Fruit fly (Drosophila melanogaster): Measurements from ENCODE around the gene Flo2.

Gene Flo2

DNA sequence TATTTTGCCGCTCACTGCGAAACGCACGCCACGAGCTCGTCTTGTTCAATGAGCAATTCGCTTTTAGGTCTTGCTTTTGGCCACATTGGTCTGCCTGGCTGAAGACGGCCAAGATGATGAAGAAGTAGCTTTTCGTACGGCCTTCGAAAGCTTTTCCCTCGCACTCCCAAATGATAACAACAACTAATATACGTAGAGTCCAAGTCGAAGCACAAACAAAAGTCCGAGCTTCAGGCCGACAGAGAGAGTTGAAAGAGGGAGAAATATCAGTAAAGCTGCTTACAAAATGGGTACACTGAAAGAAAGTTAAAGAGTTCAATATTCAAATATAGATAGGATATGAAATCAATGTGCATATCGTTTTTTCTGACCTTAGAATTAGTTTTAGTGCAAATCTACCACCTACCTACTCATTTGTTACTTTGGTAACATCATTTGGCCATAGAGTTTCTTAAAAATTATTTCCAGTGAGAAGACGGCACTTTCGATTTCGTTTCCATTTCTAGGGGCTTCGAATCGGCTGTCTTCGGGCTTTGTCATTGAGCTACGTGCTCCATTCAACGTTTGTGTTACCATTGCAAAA is 43.5 kb downstream of the Flo2 start, which contains the start of the genes CG45064 and CG45065 (continued):
- TF ChIP-seq Side (GFP tag; optimal IDR thresholded peaks at IDR 0.05) (peak; percentile 84), CG6254 (GFP tag; optimal IDR thresholded peaks at IDR 0.05) (peak; percentile 80), CG13287 (GFP tag; IDR thresholded peaks at IDR 0.05; ENCODE audit: partially characterized antibody) (no peak), CG7786 (GFP tag; optimal IDR thresholded peaks at IDR 0.05) (peak; percentile 67), CG13775 (GFP tag; optimal IDR thresholded peaks at IDR 0.05) (peak; percentile 57), pita (GFP tag; optimal IDR thresholded peaks at IDR 0.05) (no peak), CG14860 (GFP tag; IDR thresholded peaks at IDR 0.05; ENCODE audit: partially characterized antibody) (no peak), Gsc (GFP tag; IDR thresholded peaks at IDR 0.05) (peak; percentile 59; the same call in 1 of the 2 replicates), CG9727 (GFP tag; optimal IDR thresholded peaks at IDR 0.05) (peak; percentile 64), Drgx (GFP tag; IDR thresholded peaks at IDR 0.05) (peak; percentile 88), NC2α (GFP tag; optimal IDR thresholded peaks at IDR 0.05) (peak; percentile 41), CG1529 (GFP tag; optimal IDR thresholded peaks at IDR 0.05) (peak; percentile 84), wor (GFP tag; IDR thresholded peaks at IDR 0.05) (peak; percentile 86), Usf (GFP tag; optimal IDR thresholded peaks at IDR 0.05) (peak; percentile 60), pum (GFP tag; optimal IDR thresholded peaks at IDR 0.05) (peak; percentile 86), Deaf1 (tag; optimal IDR thresholded peaks at IDR 0.05) (peak; percentile 75), Mes4 (GFP tag; optimal IDR thresholded peaks at IDR 0.05) (peak; percentile 79), maf-S (GFP tag; optimal IDR thresholded peaks at IDR 0.05) (peak; percentile 68), gfzf (GFP tag; optimal IDR thresholded peaks at IDR 0.05) (no peak), CG7556 (GFP tag; optimal IDR thresholded peaks at IDR 0.05) (peak; percentile 84), bsh (GFP tag; optimal IDR thresholded peaks at IDR 0.05) (peak in 1 of 2 experiments; percentile 94), eyg (GFP tag; optimal IDR thresholded peaks at IDR 0.05) (peak; percentile 52), repo (GFP tag; optimal IDR thresholded peaks at IDR 0.05) (peak; percentile 62), esg (GFP tag; conservative IDR thresholded peaks at IDR 0.05) (peak; percentile 84), Hmr (GFP tag; optimal IDR thresholded peaks at IDR 0.05) (peak; percentile 65), scrt (GFP tag; optimal IDR thresholded peaks at IDR 0.05) (peak; percentile 69), dm (GFP tag; optimal IDR thresholded peaks at IDR 0.05) (peak; percentile 38), en (GFP tag; optimal IDR thresholded peaks at IDR 0.05) (peak; percentile 56), Jarid2 (GFP tag; optimal IDR thresholded peaks at IDR 0.05) (peak; percentile 46), CG3995 (GFP tag; optimal IDR thresholded peaks at IDR 0.05) (peak; percentile 27), nmo (GFP tag; optimal IDR thresholded peaks at IDR 0.05) (peak; percentile 90), stc (GFP tag; IDR thresholded peaks at IDR 0.05) (peak; percentile 90), fd96Cb (tag; optimal IDR thresholded peaks at IDR 0.05) (peak; percentile 89), pnt (GFP tag; optimal IDR thresholded peaks at IDR 0.05) (peak; percentile 85), CG14050 (GFP tag; IDR thresholded peaks at IDR 0.05) (peak; percentile 82), CG2120 (GFP tag; optimal IDR thresholded peaks at IDR 0.05) (peak; percentile 79), E2f2 (GFP tag; IDR thresholded peaks at IDR 0.05) (peak; percentile 45; the same call in 1 of the 2 replicates), CG9817 (tag; optimal IDR thresholded peaks at IDR 0.05) (peak; percentile 67), Mad (GFP tag; optimal IDR thresholded peaks at IDR 0.05) (peak; percentile 8), her (GFP tag; optimal IDR thresholded peaks at IDR 0.05) (peak; percentile 77), Asciz (GFP tag; optimal IDR thresholded peaks at IDR 0.05) (peak; percentile 93), mirr (GFP tag; optimal IDR thresholded peaks at IDR 0.05) (no peak), br (optimal IDR thresholded peaks at IDR 0.05) (no peak), CG11456 (GFP tag; IDR thresholded peaks at IDR 0.05) (no peak), klu (GFP tag; IDR thresholded peaks at IDR 0.05) (no peak; the same call in 1 of the 2 replicates), CG10147 (GFP tag; optimal IDR thresholded peaks at IDR 0.05) (peak; percentile 79), CG32532 (GFP tag; IDR thresholded peaks at IDR 0.05) (peak; percentile 56), HLHmδ (GFP tag; optimal IDR thresholded peaks at IDR 0.05) (no peak), psq (GFP tag; optimal IDR thresholded peaks at IDR 0.05) (peak; percentile 64), Hr39 (optimal IDR thresholded peaks at IDR 0.05) (no peak), CG15696 (tag; optimal IDR thresholded peaks at IDR 0.05) (no peak)
